Worm (Caenorhabditis elegans): ENCODE results near the gene F43D2.3.

F43D2.3 gene

DNA sequence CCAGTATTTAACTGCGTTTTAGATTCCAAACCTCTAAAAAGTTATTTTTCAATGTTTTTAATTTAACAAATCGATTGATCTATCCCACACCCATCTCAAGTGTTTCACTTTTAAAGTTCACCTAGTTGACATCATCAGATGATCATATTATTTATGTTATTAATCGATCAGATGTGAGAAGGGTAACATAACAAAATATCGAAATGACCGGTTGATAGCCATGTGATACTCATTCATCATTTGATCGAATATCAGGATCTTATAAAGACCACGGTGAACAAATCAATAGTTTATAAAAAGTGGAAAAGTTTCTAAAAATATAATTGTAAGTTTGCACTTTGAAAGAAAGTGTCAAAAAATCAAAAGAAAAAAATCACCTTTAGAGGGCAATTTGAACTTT is 24.0 kb downstream of the F43D2.3 start:
- TF ChIP-seq elt-4 (tag; optimal IDR thresholded peaks at IDR 0.05) (no peak), ets-4 (tag; optimal IDR thresholded peaks at IDR 0.05) (no peak), nhr-232 (tag; optimal IDR thresholded peaks at IDR 0.05) (no peak), fkh-6 (tag; optimal IDR thresholded peaks at IDR 0.05) (no peak), elt-2 (tag; optimal IDR thresholded peaks at IDR 0.05) (no peak), pha-2 (tag; optimal IDR thresholded peaks at IDR 0.05) (no peak), unc-42 (tag; optimal IDR thresholded peaks at IDR 0.05) (no peak), Y22D7AL.16 (tag; optimal IDR thresholded peaks at IDR 0.05) (no peak), C08G9.2 (tag; optimal IDR thresholded peaks at IDR 0.05) (no peak), hlh-6 (tag; optimal IDR thresholded peaks at IDR 0.05) (no peak), fkh-10 (GFP tag; optimal IDR thresholded peaks at IDR 0.05) (no peak), ahr-1 (tag; optimal IDR thresholded peaks at IDR 0.05) (no peak), ceh-22 (tag; optimal IDR thresholded peaks at IDR 0.05) (no peak), ceh-18 (tag; optimal IDR thresholded peaks at IDR 0.05) (no peak), pag-3 (tag; optimal IDR thresholded peaks at IDR 0.05; ENCODE audit: borderline replicate concordance) (no peak), eyg-1 (tag; optimal IDR thresholded peaks at IDR 0.05) (no peak), gmeb-2 (tag; optimal IDR thresholded peaks at IDR 0.05) (no peak)

DNA sequence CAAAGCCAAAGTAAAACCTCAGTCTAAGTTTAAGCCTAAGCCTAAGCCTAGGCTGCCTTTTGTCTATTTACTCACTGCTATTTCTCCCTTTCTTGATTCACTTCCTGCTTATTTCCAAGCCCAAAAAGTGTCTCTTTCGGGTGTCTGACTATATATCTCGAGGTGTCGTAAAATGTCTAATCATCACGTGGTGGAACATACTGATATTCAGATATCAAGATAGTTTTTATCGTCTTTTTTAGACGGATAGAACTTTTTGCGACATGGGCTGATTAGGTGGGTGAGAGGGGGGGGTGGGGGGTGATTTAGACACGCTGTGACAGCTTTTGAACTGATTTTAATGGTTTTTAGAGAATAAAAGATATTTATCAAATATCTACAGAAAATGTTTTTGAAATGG is 25.3 kb downstream of the F43D2.3 start:
- no peak for TF ChIP-seq ceh-31 (tag; optimal IDR thresholded peaks at IDR 0.05)
- TF ChIP-seq elt-4 (tag; optimal IDR thresholded peaks at IDR 0.05) = no peak
- no peak for TF ChIP-seq pax-1 (tag; optimal IDR thresholded peaks at IDR 0.05)
- TF ChIP-seq che-1 (tag; optimal IDR thresholded peaks at IDR 0.05) = no peak
- TF ChIP-seq ceh-45 (GFP tag; IDR thresholded peaks at IDR 0.05) = no peak
- no peak for TF ChIP-seq ceh-18 (tag; optimal IDR thresholded peaks at IDR 0.05)
- no peak for TF ChIP-seq nhr-11 (tag; optimal IDR thresholded peaks at IDR 0.05)
- TF ChIP-seq pag-3 (tag; optimal IDR thresholded peaks at IDR 0.05; ENCODE audit: borderline replicate concordance) = no peak
- no peak for TF ChIP-seq fkh-10 (GFP tag; optimal IDR thresholded peaks at IDR 0.05)
- TF ChIP-seq hlh-8 (tag; optimal IDR thresholded peaks at IDR 0.05) = no peak
- no peak for TF ChIP-seq odd-2 (tag; optimal IDR thresholded peaks at IDR 0.05)
- TF ChIP-seq pros-1 (tag; optimal IDR thresholded peaks at IDR 0.05) = no peak
- TF ChIP-seq ref-2 (tag; optimal IDR thresholded peaks at IDR 0.05) = no peak
- no peak for TF ChIP-seq ets-4 (tag; optimal IDR thresholded peaks at IDR 0.05)
- no peak for TF ChIP-seq mec-3 (tag; optimal IDR thresholded peaks at IDR 0.05; ENCODE audit: borderline replicate concordance)
- TF ChIP-seq gmeb-2 (tag; optimal IDR thresholded peaks at IDR 0.05) = no peak
- no peak for TF ChIP-seq eyg-1 (tag; optimal IDR thresholded peaks at IDR 0.05)
- TF ChIP-seq hlh-13 (GFP tag; optimal IDR thresholded peaks at IDR 0.05) = no peak

DNA sequence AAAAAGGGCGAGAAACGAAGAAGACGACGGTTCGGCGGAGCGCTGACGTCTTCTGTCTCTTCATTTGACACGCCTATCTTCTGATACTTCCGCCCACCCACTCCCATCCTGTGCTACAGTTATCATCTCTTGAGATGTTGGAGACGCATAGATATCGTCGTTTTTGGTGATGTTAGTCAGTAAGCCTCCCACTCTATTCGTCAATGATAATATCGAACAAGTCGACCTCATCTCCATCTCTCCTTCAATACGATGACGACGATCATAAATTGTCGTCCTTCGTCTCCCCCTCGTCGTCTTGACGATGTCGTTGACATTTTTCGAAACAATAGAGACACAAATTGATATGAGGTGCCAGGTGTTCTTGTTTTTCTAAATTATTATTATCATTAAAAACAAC is 26.4 kb downstream of the F43D2.3 start, which contains the start of gene slc-25A29:
Gene slc-25A29 (minus strand): TSS at position 45 of the 400 bp plus-strand sequence.
- TF ChIP-seq pros-1 (tag; optimal IDR thresholded peaks at IDR 0.05) = no peak
- no peak for TF ChIP-seq C08G9.2 (tag; optimal IDR thresholded peaks at IDR 0.05)
- no peak for TF ChIP-seq dve-1 (tag; optimal IDR thresholded peaks at IDR 0.05)
- no peak for TF ChIP-seq F13H6.1 (tag; optimal IDR thresholded peaks at IDR 0.05)
- TF ChIP-seq sdc-2 (tag; optimal IDR thresholded peaks at IDR 0.05) = no peak
- TF ChIP-seq tbx-2 (tag; optimal IDR thresholded peaks at IDR 0.05) = no peak
- TF ChIP-seq ref-2 (tag; optimal IDR thresholded peaks at IDR 0.05) = no peak
- TF ChIP-seq gmeb-2 (tag; optimal IDR thresholded peaks at IDR 0.05) = no peak
- no peak for TF ChIP-seq ceh-30 (tag; optimal IDR thresholded peaks at IDR 0.05)
- TF ChIP-seq hlh-8 (tag; optimal IDR thresholded peaks at IDR 0.05) = no peak
- no peak for TF ChIP-seq eyg-1 (tag; optimal IDR thresholded peaks at IDR 0.05)
- TF ChIP-seq tbx-7 (tag; optimal IDR thresholded peaks at IDR 0.05) = no peak

DNA sequence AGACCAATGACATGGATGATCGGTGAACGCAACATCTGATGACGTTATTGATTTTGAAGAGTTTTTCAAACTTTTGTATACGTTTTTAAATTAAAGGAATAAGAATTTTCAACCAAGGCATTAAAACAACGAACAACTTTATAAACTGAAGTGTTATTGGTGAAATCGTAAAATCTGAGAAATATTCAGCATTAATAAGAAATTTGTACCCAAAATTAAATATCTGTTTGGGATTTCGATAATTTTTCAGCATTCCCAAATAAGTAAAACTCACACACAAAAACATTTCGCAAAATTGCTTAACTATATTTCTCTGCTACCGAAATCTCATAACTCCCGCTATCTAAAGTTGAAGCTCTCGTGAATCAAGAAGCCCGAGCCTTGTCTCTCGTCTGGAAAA is 27.9 kb downstream of the F43D2.3 start:
- no peak for TF ChIP-seq madf-2 (tag; optimal IDR thresholded peaks at IDR 0.05)
- no peak for TF ChIP-seq T23F11.4 (GFP tag; optimal IDR thresholded peaks at IDR 0.05)
- TF ChIP-seq ets-4 (tag; optimal IDR thresholded peaks at IDR 0.05) = no peak
- no peak for TF ChIP-seq ceh-24 (tag; optimal IDR thresholded peaks at IDR 0.05)
- no peak for TF ChIP-seq hlh-30 (tag; optimal IDR thresholded peaks at IDR 0.05; ENCODE audit: insufficient read depth)

Data from whole organism, late embryonic.